Worm (Caenorhabditis elegans): Measurements from ENCODE around the gene K01G5.8.

K01G5.8 gene

ce11 chrIII:10714541-10714940, 26.0 kb downstream of the K01G5.8 start:
- TF ChIP-seq unc-55 (GFP tag; optimal IDR thresholded peaks at IDR 0.05) (no peak), pros-1 (tag; optimal IDR thresholded peaks at IDR 0.05) (no peak), elt-2 (tag; optimal IDR thresholded peaks at IDR 0.05) (no peak), npax-4 (tag; optimal IDR thresholded peaks at IDR 0.05) (no peak), T23F11.4 (GFP tag; optimal IDR thresholded peaks at IDR 0.05) (no peak), hlh-6 (tag; optimal IDR thresholded peaks at IDR 0.05) (no peak), ceh-6 (GFP tag; optimal IDR thresholded peaks at IDR 0.05) (no peak), nfya-1 (tag; optimal IDR thresholded peaks at IDR 0.05) (no peak), hlh-13 (GFP tag; optimal IDR thresholded peaks at IDR 0.05) (no peak), ceh-31 (tag; optimal IDR thresholded peaks at IDR 0.05) (no peak), ceh-18 (tag; optimal IDR thresholded peaks at IDR 0.05) (no peak), ref-2 (tag; optimal IDR thresholded peaks at IDR 0.05) (no peak), ceh-22 (tag; optimal IDR thresholded peaks at IDR 0.05) (no peak), nhr-11 (tag; optimal IDR thresholded peaks at IDR 0.05) (no peak)

- TF ChIP-seq nhr-232 (tag; optimal IDR thresholded peaks at IDR 0.05) (no peak), hlh-6 (tag; optimal IDR thresholded peaks at IDR 0.05) (no peak), pha-4 (tag; optimal IDR thresholded peaks at IDR 0.05) (no peak), ttx-3 (tag; optimal IDR thresholded peaks at IDR 0.05) (no peak), ceh-19 (GFP tag; optimal IDR thresholded peaks at IDR 0.05) (no peak), ama-1 (optimal IDR thresholded peaks at IDR 0.05) (no peak), sox-2 (GFP tag; IDR thresholded peaks at IDR 0.05) (no peak), ceh-48 (tag; optimal IDR thresholded peaks at IDR 0.05) (no peak), ets-4 (tag; optimal IDR thresholded peaks at IDR 0.05) (no peak), elt-4 (tag; optimal IDR thresholded peaks at IDR 0.05) (no peak), tbx-2 (tag; optimal IDR thresholded peaks at IDR 0.05) (no peak), lin-11 (tag; optimal IDR thresholded peaks at IDR 0.05) (no peak), gmeb-2 (tag; optimal IDR thresholded peaks at IDR 0.05) (no peak), fkh-6 (tag; optimal IDR thresholded peaks at IDR 0.05) (no peak), dmd-4 (tag; optimal IDR thresholded peaks at IDR 0.05; ENCODE audit: borderline replicate concordance) (no peak), eyg-1 (tag; optimal IDR thresholded peaks at IDR 0.05) (no peak), rnt-1 (tag; optimal IDR thresholded peaks at IDR 0.05) (no peak)
Measured at ce11 chrIII:10711192-10711673, 29.3 kb downstream of the K01G5.8 start, which contains the start of gene W09D10.5. TSS of gene W09D10.5 (minus strand) at chrIII:10711536.

ce11 chrIII:10709676-10710075, 30.9 kb downstream of the K01G5.8 start:
- TF ChIP-seq F13H6.1 (tag; optimal IDR thresholded peaks at IDR 0.05) (no peak), pha-4 (tag; optimal IDR thresholded peaks at IDR 0.05) (no peak), T23F11.4 (GFP tag; optimal IDR thresholded peaks at IDR 0.05) (no peak), lim-6 (tag; optimal IDR thresholded peaks at IDR 0.05) (no peak), zip-5 (tag; optimal IDR thresholded peaks at IDR 0.05) (no peak), ceh-9 (tag; optimal IDR thresholded peaks at IDR 0.05) (no peak), pqm-1 (tag; optimal IDR thresholded peaks at IDR 0.05) (no peak), ceh-30 (tag; optimal IDR thresholded peaks at IDR 0.05) (no peak), pha-2 (tag; optimal IDR thresholded peaks at IDR 0.05) (no peak), tbx-2 (tag; optimal IDR thresholded peaks at IDR 0.05) (no peak)

- no peak for TF ChIP-seq C38D4.7 (GFP tag; optimal IDR thresholded peaks at IDR 0.05)
- TF ChIP-seq hlh-15 (tag; optimal IDR thresholded peaks at IDR 0.05): no peak
- no peak for TF ChIP-seq ceh-9 (tag; optimal IDR thresholded peaks at IDR 0.05)
- TF ChIP-seq hlh-6 (tag; optimal IDR thresholded peaks at IDR 0.05): no peak
- TF ChIP-seq lim-6 (tag; optimal IDR thresholded peaks at IDR 0.05): no peak
- TF ChIP-seq fkh-6 (tag; optimal IDR thresholded peaks at IDR 0.05): no peak
- TF ChIP-seq sox-2 (GFP tag; IDR thresholded peaks at IDR 0.05): no peak
- TF ChIP-seq tbx-7 (tag; optimal IDR thresholded peaks at IDR 0.05): no peak
- no peak for TF ChIP-seq mec-3 (tag; optimal IDR thresholded peaks at IDR 0.05; ENCODE audit: borderline replicate concordance)
- TF ChIP-seq ref-2 (tag; optimal IDR thresholded peaks at IDR 0.05): no peak
- TF ChIP-seq sdc-2 (tag; optimal IDR thresholded peaks at IDR 0.05): no peak
- TF ChIP-seq unc-55 (GFP tag; optimal IDR thresholded peaks at IDR 0.05): no peak
- TF ChIP-seq che-1 (tag; optimal IDR thresholded peaks at IDR 0.05): no peak
Measured at ce11 chrIII:10708484-10708883, 32.1 kb downstream of the K01G5.8 start.

Data from whole organism, late embryonic.